Worm (Caenorhabditis elegans) whole organism, young adult: Measurements from ENCODE around the gene ptr-1.

Source experiments
- C17E4.6 ChIP-seq: fragments of 200-800 bp; sonication (Bioruptor generic); IDR thresholded peaks from 2 replicates; pipeline ENCODE4 v1.3.6; 2022; ENCODE audit warnings: missing genetic modification reagents, missing genetic modification characterization, missing compliant biosample characterization
- tlf-1 ChIP-seq: fragments of 200-800 bp; sonication (Bioruptor generic); optimal IDR thresholded peaks from 2 replicates; lab custom pipeline; 2018; ENCODE audit warnings: mild to moderate bottlenecking, missing genetic modification characterization, missing compliant biosample characterization

ce11 chrV:9222819-9223218 lies 41.3 kb upstream of the ptr-1 start:
- TF ChIP-seq tlf-1 (GFP tag; lab: Kevin White, UChicago), result no peak
- no peak for TF ChIP-seq C17E4.6
